Worm (Caenorhabditis elegans) whole organism, early embryonic: ENCODE measurements around the gene duo-1.

Source experiments
- B0310.2 ChIP-seq: sonication (generic microtip); optimal IDR thresholded peaks from 2 replicates; lab custom pipeline; 2016; ENCODE audit warnings: mild to moderate bottlenecking, missing genetic modification characterization, missing compliant biosample characterization
- F13C5.2 ChIP-seq: sonication (generic microtip); optimal IDR thresholded peaks from 2 replicates; lab custom pipeline; 2017; ENCODE audit warnings: mild to moderate bottlenecking, missing genetic modification characterization, inconsistent platforms, missing compliant biosample characterization
- aly-1 ChIP-seq: sonication (generic microtip); optimal IDR thresholded peaks from 2 replicates; lab custom pipeline; 2016; ENCODE audit warnings: missing genetic modification characterization, missing compliant biosample characterization
- ama-1 ChIP-seq: fragments of 150-350 bp; optimal IDR thresholded peaks from 2 replicates; lab custom pipeline; 2014
- ceh-13 ChIP-seq: fragments of 200-800 bp; sonication (Bioruptor generic); optimal IDR thresholded peaks from 2 replicates; lab custom pipeline; 2018; ENCODE audit warnings: mild to moderate bottlenecking, missing genetic modification characterization, missing compliant biosample characterization
- ceh-36 ChIP-seq: sonication (generic microtip); optimal IDR thresholded peaks from 2 replicates; lab custom pipeline; 2016; ENCODE audit warnings: missing genetic modification characterization, inconsistent platforms, missing compliant biosample characterization
- ets-7 ChIP-seq: sonication (generic microtip); optimal IDR thresholded peaks from 2 replicates; lab custom pipeline; 2016; ENCODE audit warnings: missing genotype, missing genetic modification characterization, missing compliant biosample characterization
- flt-1 ChIP-seq: fragments of 200-800 bp; sonication (Bioruptor generic); IDR thresholded peaks from 2 replicates; pipeline ENCODE4 v1.3.6; 2022; ENCODE audit warnings: missing genetic modification characterization, missing compliant biosample characterization
- hmbx-1 ChIP-seq: sonication (generic microtip); optimal IDR thresholded peaks from 2 replicates; lab custom pipeline; 2016; ENCODE audit warnings: mild to moderate bottlenecking, missing genetic modification characterization, missing compliant biosample characterization
- hmg-4 ChIP-seq: fragments of 200-800 bp; sonication (Bioruptor generic); optimal IDR thresholded peaks from 2 replicates; lab custom pipeline; 2018; ENCODE audit warnings: mild to moderate bottlenecking, missing genetic modification characterization, missing compliant biosample characterization
- hnd-1 ChIP-seq: sonication (generic microtip); optimal IDR thresholded peaks from 2 replicates; lab custom pipeline; 2016; ENCODE audit warnings: missing genetic modification characterization, missing compliant biosample characterization
- pes-1 ChIP-seq: fragments of 200-800 bp; sonication (Bioruptor generic); IDR thresholded peaks from 2 replicates; pipeline ENCODE4 v1.3.6; 2022; ENCODE audit warnings: missing genetic modification reagents, missing genetic modification characterization, missing compliant biosample characterization
- scrt-1 ChIP-seq: fragments of 200-800 bp; sonication (Bioruptor generic); IDR thresholded peaks from 2 replicates; pipeline ENCODE4 v1.3.6; 2022; ENCODE audit warnings: missing genetic modification characterization, missing compliant biosample characterization
- sea-1 ChIP-seq: fragments of 200-800 bp; sonication (Bioruptor generic); conservative IDR thresholded peaks from 2 replicates; pipeline ENCODE4 v1.3.6; 2022; ENCODE audit warnings: missing genetic modification characterization, missing compliant biosample characterization
- tbx-11 ChIP-seq: fragments of 200-800 bp; sonication (Bioruptor generic); IDR thresholded peaks from 2 replicates; pipeline ENCODE4 v1.3.6; 2022; ENCODE audit warnings: missing genetic modification characterization, missing compliant biosample characterization
- tbx-37 ChIP-seq: fragments of 200-800 bp; sonication (Bioruptor generic); conservative IDR thresholded peaks from 2 replicates; pipeline ENCODE4 v1.3.6; 2022; ENCODE audit warnings: missing genetic modification reagents, missing genetic modification characterization, missing compliant biosample characterization
- tra-4 ChIP-seq: sonication (generic microtip); optimal IDR thresholded peaks from 2 replicates; lab custom pipeline; 2017; ENCODE audit warnings: missing genetic modification characterization, missing compliant biosample characterization

Gene duo-1

DNA sequence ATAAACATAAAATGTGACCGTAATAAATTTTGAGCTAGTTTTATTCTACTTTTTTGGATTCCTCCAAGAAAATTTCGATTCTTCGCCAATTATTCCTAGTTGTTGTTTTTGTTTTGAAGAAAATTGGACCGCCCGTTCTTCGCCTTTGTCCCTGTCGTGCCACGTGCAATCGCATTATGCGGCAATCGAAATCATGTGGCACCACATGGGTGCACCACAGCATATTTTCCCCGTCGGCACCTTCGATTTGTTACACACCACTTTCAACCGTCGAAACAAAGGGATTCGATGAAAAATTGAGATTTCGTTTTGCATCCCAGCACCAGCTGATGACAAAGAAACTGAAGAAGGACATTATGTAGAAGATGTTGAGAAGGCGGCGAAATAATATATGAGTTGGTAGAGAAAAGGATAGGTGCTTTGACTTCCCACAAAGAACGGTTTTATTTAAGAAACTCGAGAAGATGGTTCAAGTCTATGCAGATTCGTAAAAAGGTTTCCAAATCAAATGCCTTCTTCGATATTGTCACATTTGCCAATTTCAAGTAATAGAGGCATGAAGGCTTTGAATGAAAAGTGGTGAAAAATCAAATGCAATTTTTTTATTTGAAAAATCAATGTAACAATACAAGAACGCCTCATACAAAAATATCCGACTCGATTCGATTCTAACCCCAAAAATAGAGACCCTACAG, 25.6 kb upstream of the duo-1 start:
- no peak for TF ChIP-seq hmbx-1 (tag; lab: Kevin White, UChicago)
- TF ChIP-seq scrt-1 (GFP tag; lab: Robert Waterston, UW): 0 out of 2 replicates have a peak, but pooled peaks have one; percentile 26

DNA sequence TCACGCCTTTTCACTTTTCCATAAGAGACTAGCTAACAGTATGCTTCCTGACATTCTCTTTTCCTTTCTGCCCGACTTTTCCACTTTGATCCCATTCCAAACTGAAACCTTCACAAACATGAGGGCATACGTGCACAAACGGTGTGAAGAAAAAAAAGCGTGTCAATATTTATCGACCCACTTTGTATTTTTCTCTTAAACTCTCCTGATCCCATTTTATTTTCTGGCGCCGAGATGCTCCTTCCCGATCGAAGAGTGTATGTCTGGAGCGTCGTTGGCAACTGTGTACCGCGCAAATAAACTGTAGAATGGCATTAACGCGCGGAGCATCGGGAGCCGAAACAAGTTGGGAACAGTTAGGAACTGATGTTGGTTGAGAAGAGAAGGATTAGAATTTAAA, 24.9 kb upstream of the duo-1 start:
- no peak for TF ChIP-seq sea-1 (GFP tag; lab: Robert Waterston, UW)
- TF ChIP-seq aly-1 (tag; lab: Kevin White, UChicago): no peak
- no peak for TF ChIP-seq tbx-37 (GFP tag; lab: Robert Waterston, UW)
- no peak for TF ChIP-seq ceh-13 (GFP tag; lab: Kevin White, UChicago)
- TF ChIP-seq flt-1 (GFP tag; lab: Robert Waterston, UW): no peak
- no peak for TF ChIP-seq F13C5.2 (tag; lab: Kevin White, UChicago)
- TF ChIP-seq pes-1 (GFP tag; lab: Robert Waterston, UW): no peak
- no peak for TF ChIP-seq hmg-4
- TF ChIP-seq hmbx-1 (tag; lab: Kevin White, UChicago): no peak
- no peak for TF ChIP-seq tbx-11 (GFP tag; lab: Robert Waterston, UW)
- no peak for TF ChIP-seq hnd-1 (tag; lab: Kevin White, UChicago)
- no peak for TF ChIP-seq scrt-1 (GFP tag; lab: Robert Waterston, UW)
- TF ChIP-seq tra-4 (tag; lab: Kevin White, UChicago): no peak

DNA sequence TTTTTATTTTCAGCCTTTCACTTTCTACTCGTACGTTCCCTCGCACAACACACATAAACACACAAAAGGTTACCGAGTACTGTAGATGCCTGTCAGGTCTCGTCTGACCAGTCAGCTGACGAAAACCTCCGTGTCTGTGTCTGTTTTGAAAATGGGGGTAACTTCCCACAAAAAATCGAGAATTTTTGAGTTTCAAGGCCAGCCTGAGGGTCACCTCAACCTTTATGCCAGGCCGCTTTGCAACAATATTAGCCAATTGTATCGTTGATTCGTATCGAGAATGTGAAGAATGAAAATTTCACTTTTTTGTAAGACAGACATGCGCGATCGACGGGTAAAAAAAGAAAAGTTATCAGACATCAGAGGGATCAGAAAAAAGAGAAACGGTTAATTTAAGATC, 23.3 kb upstream of the duo-1 start:
- TF ChIP-seq sea-1 (GFP tag; lab: Robert Waterston, UW): no peak
- no peak for TF ChIP-seq tra-4 (tag; lab: Kevin White, UChicago)
- no peak for TF ChIP-seq ets-7
- TF ChIP-seq flt-1 (GFP tag; lab: Robert Waterston, UW): no peak

DNA sequence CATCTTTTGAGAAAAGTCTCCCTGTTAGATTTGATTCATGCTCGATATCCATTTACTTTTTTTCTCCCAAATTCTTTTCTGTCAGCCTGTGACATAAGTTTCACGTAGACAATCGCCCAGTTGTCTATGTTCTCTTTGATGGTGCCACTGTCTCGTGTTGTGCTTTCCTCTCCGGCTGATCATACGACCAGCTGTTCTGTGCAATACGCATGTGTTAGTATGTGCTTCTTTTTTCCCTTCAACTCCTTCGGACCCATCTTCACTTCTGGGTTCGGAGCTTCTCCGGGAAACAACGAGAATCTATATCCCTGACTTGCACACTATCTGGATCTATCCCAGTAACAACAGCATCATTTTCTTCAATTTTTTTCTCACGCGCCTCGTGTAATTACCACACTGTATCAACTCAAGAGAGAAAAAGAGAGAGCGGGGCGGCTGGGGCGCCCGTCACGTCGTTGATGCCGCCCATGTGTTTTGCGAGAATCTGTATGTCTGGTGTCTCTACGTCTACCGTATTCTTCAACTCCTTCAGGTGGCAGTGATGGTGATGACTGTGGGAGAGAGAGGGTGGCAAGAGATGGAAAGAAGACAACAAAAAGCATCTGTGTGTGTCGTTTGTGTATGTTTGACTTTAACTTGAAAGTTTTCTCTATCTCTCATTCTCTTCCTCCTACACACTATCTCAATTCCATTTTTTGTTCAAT, 22.4 kb upstream of the duo-1 start:
- TF ChIP-seq hmg-4 (peak; percentile 60), F13C5.2 (tag; lab: Kevin White, UChicago) (no peak)

DNA sequence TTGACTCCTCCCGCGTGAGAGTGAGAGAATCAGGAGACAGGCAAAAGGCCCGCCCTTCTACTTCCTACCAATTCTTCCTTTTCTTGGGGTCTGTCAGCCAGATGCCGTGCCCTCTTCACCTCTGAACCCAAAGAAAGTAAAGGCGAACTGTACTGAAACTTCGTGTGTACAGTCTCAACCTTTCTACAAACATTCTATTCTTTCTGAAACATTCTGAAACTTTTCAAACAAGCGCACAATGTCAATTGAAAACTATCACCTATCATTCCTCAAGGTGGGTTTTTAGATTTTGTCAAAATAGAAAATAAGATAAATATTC, 21.9 kb upstream of the duo-1 start:
- TF ChIP-seq tbx-37 (GFP tag; lab: Robert Waterston, UW): no peak
- TF ChIP-seq flt-1 (GFP tag; lab: Robert Waterston, UW): no peak
- TF ChIP-seq B0310.2 (tag; lab: Kevin White, UChicago): no peak
- no peak for TF ChIP-seq pes-1 (GFP tag; lab: Robert Waterston, UW)
- TF ChIP-seq ceh-13 (GFP tag; lab: Kevin White, UChicago): no peak
- no peak for TF ChIP-seq hmg-4
- no peak for TF ChIP-seq hmbx-1 (tag; lab: Kevin White, UChicago)
- no peak for TF ChIP-seq scrt-1 (GFP tag; lab: Robert Waterston, UW)
- TF ChIP-seq aly-1 (tag; lab: Kevin White, UChicago): no peak
- no peak for TF ChIP-seq tbx-11 (GFP tag; lab: Robert Waterston, UW)
- TF ChIP-seq F13C5.2 (tag; lab: Kevin White, UChicago): no peak
- no peak for TF ChIP-seq hnd-1 (tag; lab: Kevin White, UChicago)
- TF ChIP-seq tra-4 (tag; lab: Kevin White, UChicago): no peak
- no peak for TF ChIP-seq ama-1
- TF ChIP-seq ceh-36 (tag; lab: Kevin White, UChicago): no peak
- TF ChIP-seq sea-1 (GFP tag; lab: Robert Waterston, UW): no peak
- no peak for TF ChIP-seq ets-7

DNA sequence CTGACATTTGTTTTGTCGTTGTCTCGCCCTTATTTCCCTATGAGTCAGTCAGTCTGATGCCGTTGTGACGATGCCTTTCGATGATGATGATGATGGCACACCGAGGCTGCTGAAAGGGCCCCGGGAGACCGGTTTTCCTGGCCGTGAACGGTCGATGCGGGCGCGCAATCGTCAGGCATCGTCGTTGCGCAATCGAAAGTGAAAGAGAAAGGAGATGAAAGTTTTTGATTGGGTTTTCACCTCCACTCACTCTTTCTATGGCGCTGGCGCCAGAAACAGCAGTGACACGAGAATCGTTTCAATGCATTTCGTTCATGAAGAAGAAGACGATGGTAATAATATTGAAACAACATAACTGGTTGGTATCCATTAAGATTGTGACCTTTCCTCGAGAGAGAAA, 21.5 kb upstream of the duo-1 start:
- TF ChIP-seq hmg-4 (no peak), F13C5.2 (tag; lab: Kevin White, UChicago) (no peak), tbx-11 (GFP tag; lab: Robert Waterston, UW) (no peak), ceh-13 (GFP tag; lab: Kevin White, UChicago) (no peak), ets-7 (no peak), ama-1 (no peak), sea-1 (GFP tag; lab: Robert Waterston, UW) (no peak), flt-1 (GFP tag; lab: Robert Waterston, UW) (no peak), pes-1 (GFP tag; lab: Robert Waterston, UW) (no peak), aly-1 (tag; lab: Kevin White, UChicago) (no peak), hnd-1 (tag; lab: Kevin White, UChicago) (no peak), ceh-36 (tag; lab: Kevin White, UChicago) (no peak)

DNA sequence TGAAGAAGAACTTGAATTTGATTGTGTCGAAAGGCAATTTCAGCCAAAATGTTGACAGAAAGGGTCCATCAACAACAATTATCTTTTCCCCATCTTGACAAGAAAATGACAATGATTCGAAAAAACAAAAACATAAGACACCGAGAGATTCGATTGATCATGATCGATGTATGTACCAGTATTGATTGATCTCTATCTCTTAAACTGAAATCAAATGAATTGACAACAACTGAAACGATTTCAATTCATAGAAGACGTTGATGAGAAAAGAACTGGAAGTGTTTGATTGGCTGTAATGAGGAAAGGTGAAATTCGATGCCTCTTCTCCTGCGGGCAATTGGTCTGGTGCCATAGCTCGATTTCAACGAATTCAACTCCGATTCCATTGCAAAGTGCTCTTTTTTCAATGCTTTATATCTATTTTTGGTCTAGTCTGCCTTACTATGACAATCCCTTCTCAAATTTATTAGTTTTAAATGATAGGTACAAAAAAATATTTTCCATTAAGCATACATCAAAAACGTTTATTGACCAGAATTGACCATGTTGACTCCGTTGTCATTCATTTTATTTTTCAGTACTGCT, 21.0 kb upstream of the duo-1 start:
- no peak for TF ChIP-seq hnd-1 (tag; lab: Kevin White, UChicago)
- TF ChIP-seq B0310.2 (tag; lab: Kevin White, UChicago): no peak
- TF ChIP-seq ets-7: no peak
- TF ChIP-seq sea-1 (GFP tag; lab: Robert Waterston, UW): no peak
- no peak for TF ChIP-seq ceh-36 (tag; lab: Kevin White, UChicago)
- no peak for TF ChIP-seq F13C5.2 (tag; lab: Kevin White, UChicago)
- TF ChIP-seq hmbx-1 (tag; lab: Kevin White, UChicago): no peak
- no peak for TF ChIP-seq pes-1 (GFP tag; lab: Robert Waterston, UW)
- TF ChIP-seq tbx-11 (GFP tag; lab: Robert Waterston, UW): no peak
- TF ChIP-seq flt-1 (GFP tag; lab: Robert Waterston, UW): no peak
- no peak for TF ChIP-seq aly-1 (tag; lab: Kevin White, UChicago)
- no peak for TF ChIP-seq hmg-4
- TF ChIP-seq ama-1: no peak
- no peak for TF ChIP-seq ceh-13 (GFP tag; lab: Kevin White, UChicago)
- TF ChIP-seq tra-4 (tag; lab: Kevin White, UChicago): no peak
- no peak for TF ChIP-seq tbx-37 (GFP tag; lab: Robert Waterston, UW)
- no peak for TF ChIP-seq scrt-1 (GFP tag; lab: Robert Waterston, UW)
